Worm (Caenorhabditis elegans) whole organism, L4 larva: Measurements from ENCODE around the gene apn-1.

Source experiments
- F26F4.8 ChIP-seq: fragments of 200-800 bp; sonication (Bioruptor generic); conservative IDR thresholded peaks from 2 replicates; pipeline ENCODE4 v1.3.6; 2022; ENCODE audit warnings: missing genetic modification characterization, missing compliant biosample characterization
- R02D3.7 ChIP-seq: fragments of 150-350 bp; sonication (generic microtip); optimal IDR thresholded peaks from 3 replicates; lab custom pipeline; 2014; ENCODE audit warnings: missing biosample characterization, missing genetic modification characterization
- T20F7.1 ChIP-seq: fragments of 200-800 bp; sonication (Bioruptor generic); optimal IDR thresholded peaks from 2 replicates; lab custom pipeline; 2018; ENCODE audit warnings: mild to moderate bottlenecking, missing genetic modification characterization, missing compliant biosample characterization
- T26A8.4 ChIP-seq: fragments of 200-800 bp; sonication (Bioruptor generic); IDR thresholded peaks from 2 replicates; pipeline ENCODE4 v1.3.6; 2022; ENCODE audit warnings: missing genetic modification characterization, missing compliant biosample characterization
- Y48G9A.11 ChIP-seq: fragments of 200-800 bp; sonication (Bioruptor generic); IDR thresholded peaks from 2 replicates; pipeline ENCODE4 v1.3.6; 2022; ENCODE audit warnings: missing genetic modification reagents, missing genetic modification characterization, missing compliant biosample characterization
- ZK337.2 ChIP-seq: fragments of 200-800 bp; sonication (Bioruptor generic); IDR thresholded peaks from 2 replicates; pipeline ENCODE4 v1.3.6; 2022; ENCODE audit warnings: missing genetic modification reagents, missing genetic modification characterization, missing compliant biosample characterization
- aha-1 ChIP-seq: fragments of 150-350 bp; peaks from one replicate; lab custom pipeline; 2014; ENCODE audit warnings: missing biosample characterization, missing genetic modification characterization
- arid-1 ChIP-seq: fragments of 200-800 bp; sonication (Bioruptor generic); conservative IDR thresholded peaks from 2 replicates; pipeline ENCODE4 v1.3.6; 2022; ENCODE audit warnings: missing genetic modification reagents, missing genetic modification characterization, missing compliant biosample characterization
- attf-4 ChIP-seq: sonication (generic microtip); optimal IDR thresholded peaks from 3 replicates; lab custom pipeline; 2017; ENCODE audit warnings: missing biosample characterization, missing genetic modification characterization
- daf-16 ChIP-seq, 3 experiments: sonication (generic microtip); optimal IDR thresholded peaks; 2 replicates each; lab custom pipeline; 2016 to 2017; ENCODE audit warnings: missing genetic modification characterization in 3 of 3, missing genetic modification reagents in 3 of 3, mild to moderate bottlenecking in 2 of 3, missing compliant biosample characterization in 2 of 3, missing biosample characterization in 1 of 3, moderate library complexity in 1 of 3
- dmd-6 ChIP-seq: fragments of 200-800 bp; sonication (Bioruptor generic); IDR thresholded peaks from 2 replicates; pipeline ENCODE4 v1.3.6; 2022; ENCODE audit warnings: missing genetic modification reagents, missing genetic modification characterization, missing compliant biosample characterization
- dpl-1 ChIP-seq: fragments of 150-350 bp; optimal IDR thresholded peaks from 2 replicates; lab custom pipeline; 2014; ENCODE audit warnings: missing biosample characterization, missing genetic modification reagents, missing genetic modification characterization
- dve-1 ChIP-seq: sonication (generic microtip); optimal IDR thresholded peaks from 2 replicates; lab custom pipeline; 2017; ENCODE audit warnings: antibody characterized with exemption, mild to moderate bottlenecking, missing genetic modification characterization, missing compliant biosample characterization; ENCODE audit not compliant: insufficient read depth
- hif-1 ChIP-seq, 2 experiments: sonication (generic microtip); optimal IDR thresholded peaks; 2 replicates each; lab custom pipeline; 2016 to 2017; ENCODE audit warnings: missing compliant biosample characterization in 2 of 2, missing genetic modification characterization in 2 of 2, missing genetic modification reagents in 2 of 2, missing genotype in 2 of 2, mild to moderate bottlenecking in 1 of 2
- hlh-11 ChIP-seq: fragments of 200-800 bp; sonication (Bioruptor generic); optimal IDR thresholded peaks from 2 replicates; lab custom pipeline; 2018; ENCODE audit warnings: mild to moderate bottlenecking, missing genetic modification characterization, missing compliant biosample characterization
- hlh-30 ChIP-seq: sonication (generic microtip); optimal IDR thresholded peaks from 2 replicates; lab custom pipeline; 2017; ENCODE audit warnings: antibody characterized with exemption, mild to moderate bottlenecking, missing genetic modification characterization, missing compliant biosample characterization; ENCODE audit not compliant: insufficient read depth
- hmg-1.1 ChIP-seq: fragments of 200-800 bp; sonication (Bioruptor generic); IDR thresholded peaks from 2 replicates; pipeline ENCODE4 v1.3.6; 2022; ENCODE audit warnings: missing genetic modification reagents, missing genetic modification characterization, missing compliant biosample characterization
- lin-38 ChIP-seq: fragments of 200-800 bp; sonication (Bioruptor generic); IDR thresholded peaks from 2 replicates; pipeline ENCODE4 v1.3.6; 2022; ENCODE audit warnings: missing genetic modification reagents, missing genetic modification characterization, missing compliant biosample characterization
- lir-3 ChIP-seq: sonication (generic microtip); optimal IDR thresholded peaks from 2 replicates; lab custom pipeline; 2016; ENCODE audit warnings: mild to moderate bottlenecking, missing genetic modification characterization, missing compliant biosample characterization
- lsy-2 ChIP-seq, 2 experiments: fragments of 150-350 bp in 1 of 2; sonication (generic microtip) in 1 of 2; optimal IDR thresholded peaks; 2 replicates each; lab custom pipeline; 2014 to 2017; ENCODE audit warnings: missing biosample characterization in 2 of 2, missing genetic modification characterization in 2 of 2
- mdl-1 ChIP-seq, 2 experiments: fragments of 150-350 bp in 1 of 2; sonication (generic microtip) in 1 of 2; optimal IDR thresholded peaks; 2 replicates each; lab custom pipeline; 2014 to 2017; ENCODE audit warnings: missing biosample characterization in 2 of 2, missing genetic modification characterization in 2 of 2
- mep-1 ChIP-seq: fragments of 150-350 bp; sonication (generic microtip); optimal IDR thresholded peaks from 3 replicates; lab custom pipeline; 2014; ENCODE audit warnings: missing biosample characterization, missing genetic modification characterization
- mes-2 ChIP-seq: sonication (generic microtip); optimal IDR thresholded peaks from 2 replicates; lab custom pipeline; 2016; ENCODE audit warnings: missing genotype, mild to moderate bottlenecking, missing genetic modification characterization, missing compliant biosample characterization; ENCODE audit not compliant: poor library complexity, severe bottlenecking
- mxl-3 ChIP-seq: fragments of 200-800 bp; sonication (Bioruptor generic); optimal IDR thresholded peaks from 2 replicates; lab custom pipeline; 2018; ENCODE audit warnings: mild to moderate bottlenecking, missing genetic modification characterization, missing compliant biosample characterization
- nhr-28 ChIP-seq: fragments of 150-350 bp; optimal IDR thresholded peaks from 2 replicates; lab custom pipeline; 2014; ENCODE audit warnings: missing biosample characterization, missing genetic modification characterization
- nhr-41 ChIP-seq: fragments of 200-800 bp; sonication (Bioruptor generic); IDR thresholded peaks from 2 replicates; pipeline ENCODE4 v1.3.6; 2022; ENCODE audit warnings: missing genetic modification reagents, missing genetic modification characterization, missing compliant biosample characterization
- nhr-48 ChIP-seq: sonication (generic microtip); optimal IDR thresholded peaks from 2 replicates; lab custom pipeline; 2016; ENCODE audit warnings: mild to moderate bottlenecking, missing genetic modification characterization, missing compliant biosample characterization
- nhr-6 ChIP-seq: fragments of 150-350 bp; optimal IDR thresholded peaks from 2 replicates; lab custom pipeline; 2014; ENCODE audit warnings: missing biosample characterization, missing genetic modification characterization
- nhr-77 ChIP-seq: fragments of 150-350 bp; optimal IDR thresholded peaks from 2 replicates; lab custom pipeline; 2014; ENCODE audit warnings: missing biosample characterization, missing genetic modification characterization
- pha-4 ChIP-seq, 2 experiments: fragments of 150-350 bp in 1 of 2; fragments of 200-800 bp in 1 of 2; sonication (Bioruptor generic) in 1 of 2; IDR thresholded peaks in 1 of 2; optimal IDR thresholded peaks in 1 of 2; 2 replicates each; pipeline versions ENCODE4 v1.3.6 to Lab custom; 2014 to 2022; ENCODE audit warnings: missing genetic modification characterization in 2 of 2, missing genetic modification reagents in 2 of 2, missing biosample characterization in 1 of 2, missing compliant biosample characterization in 1 of 2
- php-3 ChIP-seq: fragments of 200-800 bp; sonication (Bioruptor generic); IDR thresholded peaks from 2 replicates; pipeline ENCODE4 v1.3.6; 2022; ENCODE audit warnings: missing genetic modification reagents, missing genetic modification characterization, missing compliant biosample characterization
- pqm-1 ChIP-seq: sonication (generic microtip); optimal IDR thresholded peaks from 2 replicates; lab custom pipeline; 2017; ENCODE audit warnings: missing biosample characterization, missing genetic modification characterization
- rbr-2 ChIP-seq: sonication (generic microtip); optimal IDR thresholded peaks from 2 replicates; lab custom pipeline; 2016; ENCODE audit warnings: missing genotype, missing genetic modification characterization, missing compliant biosample characterization
- snpc-4 ChIP-seq: fragments of 150-350 bp; optimal IDR thresholded peaks from 2 replicates; lab custom pipeline; 2014; ENCODE audit warnings: missing biosample characterization, missing genetic modification characterization
- unc-130 ChIP-seq: sonication (generic microtip); optimal IDR thresholded peaks from 2 replicates; lab custom pipeline; 2016; ENCODE audit warnings: missing genetic modification reagents, missing genetic modification characterization, missing compliant biosample characterization
- vab-7 ChIP-seq: fragments of 200-800 bp; sonication (Bioruptor generic); IDR thresholded peaks from 2 replicates; pipeline ENCODE4 v1.3.6; 2022; ENCODE audit warnings: missing genetic modification reagents, missing genetic modification characterization, missing compliant biosample characterization
- ztf-11 ChIP-seq: fragments of 150-350 bp; optimal IDR thresholded peaks from 2 replicates; lab custom pipeline; 2014; ENCODE audit warnings: missing biosample characterization, missing genetic modification characterization

The apn-1 gene

ce11 chrII:8037863-8038262 is 9.5 kb upstream of the apn-1 start, which contains the start of gene C08B11.9:
Gene C08B11.9 (minus strand): TSS chrII:8038169.
- peak; percentile 55; the same call in 1 of the 2 replicates for TF ChIP-seq arid-1 (GFP tag; lab: Robert Waterston, UW)
- no peak for TF ChIP-seq F26F4.8
- TF ChIP-seq attf-4 = no peak
- no peak for TF ChIP-seq T20F7.1 (GFP tag; lab: Kevin White, UChicago)
- no peak for TF ChIP-seq lsy-2 (tag; optimal IDR thresholded peaks at IDR 0.05; lab: Kevin White, UChicago)
- peak; percentile 54 for TF ChIP-seq lin-38 (GFP tag; lab: Robert Waterston, UW)
- TF ChIP-seq, all 104 proteins: peak for 2

ce11 chrII:8039416-8039815 is 7.9 kb upstream of the apn-1 start, which contains the start of the genes ubh-4 and algn-6:
Gene ubh-4 (minus strand): TSS chrII:8039597.
Gene algn-6 (plus strand): TSS chrII:8039802.
- TF ChIP-seq ztf-11 (tag; lab: Kevin White, UChicago) = no peak
- peak; percentile 48 for TF ChIP-seq nhr-77 (tag; lab: Kevin White, UChicago)
- peak; percentile 12 for TF ChIP-seq hlh-30
- peak; percentile 36 for TF ChIP-seq hlh-11 (tag; lab: Kevin White, UChicago)
- no peak for TF ChIP-seq pha-4 (GFP tag; IDR thresholded peaks at IDR 0.05; lab: Robert Waterston, UW)
- TF ChIP-seq pha-4 (tag; optimal IDR thresholded peaks at IDR 0.05; lab: Kevin White, UChicago) = peak; percentile 8
- TF ChIP-seq rbr-2 = peak; percentile 36
- TF ChIP-seq nhr-6 (tag; lab: Kevin White, UChicago) = peak; percentile 80
- peak; percentile 63 for TF ChIP-seq dpl-1
- peak; percentile 96 for TF ChIP-seq unc-130
- no peak for TF ChIP-seq daf-16 (GFP tag; optimal IDR thresholded peaks at IDR 0.05; lab: Kevin White, UChicago)
- peak; percentile 38 for TF ChIP-seq daf-16 (tag; optimal IDR thresholded peaks at IDR 0.05; lab: Kevin White, UChicago)
- TF ChIP-seq mes-2 (tag; lab: Kevin White, UChicago) = peak; percentile 95
- TF ChIP-seq hmg-1.1 = 0 out of 2 replicates have a peak, but pooled peaks have one; percentile 19
- no peak for TF ChIP-seq nhr-48
- no peak for TF ChIP-seq R02D3.7 (tag; lab: Kevin White, UChicago)
- peak; percentile 65 for TF ChIP-seq nhr-28
- peak; percentile 57 for TF ChIP-seq mep-1 (tag; lab: Kevin White, UChicago)
- peak; percentile 95 for TF ChIP-seq lin-38 (GFP tag; lab: Robert Waterston, UW)
- 0 out of 2 replicates have a peak, but pooled peaks have one; percentile 4 for TF ChIP-seq ZK337.2
- peak; percentile 48 for TF ChIP-seq dve-1 (tag; lab: Kevin White, UChicago)
- TF ChIP-seq lsy-2 (tag; optimal IDR thresholded peaks at IDR 0.05; lab: Kevin White, UChicago) = peak; percentile 38 to 95
- TF ChIP-seq pqm-1 (tag; lab: Kevin White, UChicago) = peak; percentile 17
- TF ChIP-seq mxl-3 (GFP tag; lab: Kevin White, UChicago) = peak; percentile 38
- peak; percentile 34; the same call in 1 of the 2 replicates for TF ChIP-seq Y48G9A.11 (GFP tag; lab: Robert Waterston, UW)
- no peak for TF ChIP-seq php-3 (GFP tag; lab: Robert Waterston, UW)
- peak; percentile 27; the same call in 1 of the 2 replicates for TF ChIP-seq dmd-6 (GFP tag; lab: Robert Waterston, UW)
- TF ChIP-seq mdl-1 (tag; optimal IDR thresholded peaks at IDR 0.05; lab: Kevin White, UChicago) = no peak
- TF ChIP-seq vab-7 = 0 out of 2 replicates have a peak, but pooled peaks have one; percentile 22
- TF ChIP-seq hif-1 (tag; optimal IDR thresholded peaks at IDR 0.05; lab: Kevin White, UChicago) = peak in 1 of 2 experiments; percentile 83
- TF ChIP-seq nhr-41 (GFP tag; lab: Robert Waterston, UW) = no peak
- TF ChIP-seq T20F7.1 (GFP tag; lab: Kevin White, UChicago) = peak; percentile 90
- TF ChIP-seq T26A8.4 (GFP tag; lab: Robert Waterston, UW) = no peak

DNA sequence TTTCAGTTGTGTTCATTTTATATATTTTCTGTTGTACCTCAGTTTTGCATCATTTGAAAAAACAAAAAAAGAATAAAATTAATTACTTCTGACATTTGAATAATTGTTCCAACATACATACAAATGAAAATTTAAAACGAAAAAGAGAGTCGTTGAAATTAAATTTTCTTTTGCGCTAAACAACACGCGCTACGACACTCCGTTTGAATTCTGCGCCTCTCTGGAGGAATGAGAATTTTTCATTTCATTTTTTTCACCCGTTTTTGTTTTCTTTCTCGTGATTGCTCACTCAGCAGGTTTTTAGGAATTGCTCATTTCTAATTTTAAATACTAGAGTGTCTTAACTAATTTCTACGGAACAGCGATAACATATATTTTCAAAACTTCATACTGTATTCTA is 5.7 kb upstream of the apn-1 start:
- TF ChIP-seq lir-3 (tag; lab: Kevin White, UChicago) (no peak), lsy-2 (tag; optimal IDR thresholded peaks at IDR 0.05; lab: Kevin White, UChicago) (peak in 1 of 2 experiments; percentile 74), T20F7.1 (GFP tag; lab: Kevin White, UChicago) (peak; percentile 96), hlh-30 (peak; percentile 70), Y48G9A.11 (GFP tag; lab: Robert Waterston, UW) (0 out of 2 replicates have a peak, but pooled peaks have one; percentile 37), dpl-1 (peak; percentile 26), R02D3.7 (tag; lab: Kevin White, UChicago) (no peak), lin-38 (GFP tag; lab: Robert Waterston, UW) (peak; percentile 57), nhr-6 (tag; lab: Kevin White, UChicago) (peak; percentile 9), aha-1 (peak; percentile 50), mes-2 (tag; lab: Kevin White, UChicago) (peak; percentile 39), snpc-4 (tag; lab: Kevin White, UChicago) (no peak)
